Fruit fly (Drosophila melanogaster) whole organism, prepupa: ENCODE data around the gene CG44044.
A peak's percentile ranks its signal among the peaks of the same experiment; 100 is the strongest.

Experiments
- Blimp-1 ChIP-seq: fragments of 200-800 bp; sonication (Bioruptor generic); optimal IDR thresholded peaks from 3 replicates; lab custom pipeline; 2017; ENCODE audit warnings: missing biosample characterization, missing genetic modification characterization, mild to moderate bottlenecking, moderate library complexity, missing genetic modification reagents
- CG11294 ChIP-seq: fragments of 200-800 bp; sonication (Bioruptor generic); IDR thresholded peaks from 2 replicates; pipeline ENCODE4 v1.3.6; 2022; ENCODE audit warnings: missing biosample characterization, missing genetic modification characterization
- CG11902 ChIP-seq: fragments of 200-800 bp; sonication (Bioruptor generic); optimal IDR thresholded peaks from 3 replicates; lab custom pipeline; 2016; ENCODE audit warnings: missing biosample characterization, missing genetic modification characterization
- CG1621 ChIP-seq: fragments of 200-800 bp; sonication (Bioruptor generic); optimal IDR thresholded peaks from 3 replicates; lab custom pipeline; 2018; ENCODE audit warnings: missing biosample characterization, mild to moderate bottlenecking, missing genetic modification characterization
- CG16779 ChIP-seq: fragments of 200-800 bp; sonication (Bioruptor generic); optimal IDR thresholded peaks from 3 replicates; lab custom pipeline; 2017; ENCODE audit warnings: missing biosample characterization, mild to moderate bottlenecking, missing genetic modification characterization
- CG32006 ChIP-seq: fragments of 200-800 bp; sonication (Bioruptor generic); optimal IDR thresholded peaks from 3 replicates; lab custom pipeline; 2017; ENCODE audit warnings: missing biosample characterization, mild to moderate bottlenecking, missing genetic modification characterization
- CG3919 ChIP-seq: fragments of 200-800 bp; sonication (Bioruptor generic); optimal IDR thresholded peaks from 3 replicates; lab custom pipeline; 2016; ENCODE audit warnings: missing biosample characterization, missing genetic modification characterization
- CG4318 ChIP-seq: fragments of 200-800 bp; sonication (Bioruptor generic); optimal IDR thresholded peaks from 3 replicates; lab custom pipeline; 2017; ENCODE audit warnings: missing biosample characterization, mild to moderate bottlenecking, missing genetic modification characterization
- CG6163 ChIP-seq: fragments of 200-800 bp; sonication (Bioruptor generic); IDR thresholded peaks from 3 replicates; pipeline ENCODE4 v1.3.6; 2022; ENCODE audit warnings: missing biosample characterization, missing genetic modification characterization
- CG6808 ChIP-seq: fragments of 200-800 bp; sonication (Bioruptor generic); optimal IDR thresholded peaks from 3 replicates; lab custom pipeline; 2017; ENCODE audit warnings: missing biosample characterization, missing genetic modification characterization, mild to moderate bottlenecking, moderate library complexity, missing genetic modification reagents
- CG6854 ChIP-seq: fragments of 200-800 bp; sonication (Bioruptor generic); optimal IDR thresholded peaks from 2 replicates; lab custom pipeline; 2017; ENCODE audit warnings: missing biosample characterization, mild to moderate bottlenecking, missing genetic modification characterization
- CG7368 ChIP-seq: fragments of 200-800 bp; sonication (Bioruptor generic); optimal IDR thresholded peaks from 3 replicates; lab custom pipeline; 2016; ENCODE audit warnings: missing biosample characterization, missing genetic modification characterization
- CG8319 ChIP-seq: fragments of 200-800 bp; sonication (Bioruptor generic); optimal IDR thresholded peaks from 3 replicates; lab custom pipeline; 2016; ENCODE audit warnings: missing biosample characterization, missing genetic modification characterization
- CG9139 ChIP-seq: fragments of 200-800 bp; sonication (Bioruptor generic); optimal IDR thresholded peaks from 3 replicates; lab custom pipeline; 2017; ENCODE audit warnings: missing biosample characterization, mild to moderate bottlenecking, missing genetic modification characterization
- Eip75B ChIP-seq: fragments of 200-800 bp; sonication (Bioruptor generic); optimal IDR thresholded peaks from 3 replicates; lab custom pipeline; 2016; ENCODE audit warnings: missing biosample characterization, missing genetic modification characterization
- Eip78C ChIP-seq: fragments of 200-800 bp; sonication (Bioruptor generic); peaks from one replicate; lab custom pipeline; 2016; ENCODE audit warnings: missing biosample characterization, missing genetic modification characterization
- Ets21C ChIP-seq: fragments of 200-800 bp; sonication (Bioruptor generic); optimal IDR thresholded peaks from 3 replicates; lab custom pipeline; 2016; ENCODE audit warnings: missing biosample characterization, missing genetic modification characterization
- Ets96B ChIP-seq: fragments of 200-800 bp; optimal IDR thresholded peaks from 2 replicates; lab custom pipeline; 2019; ENCODE audit warnings: missing biosample characterization, mild to moderate bottlenecking, missing genetic modification characterization, moderate library complexity
- Gug ChIP-seq: fragments of 200-800 bp; sonication (Bioruptor generic); IDR thresholded peaks from 2 replicates; pipeline ENCODE4 v1.3.6; 2022; ENCODE audit warnings: missing biosample characterization, missing genetic modification characterization
- Hr38 ChIP-seq: sonication (Bioruptor generic); optimal IDR thresholded peaks from 2 replicates; lab custom pipeline; 2016; ENCODE audit warnings: missing biosample characterization, missing genetic modification characterization
- Hr39 ChIP-seq: fragments of 200-800 bp; sonication (Bioruptor generic); optimal IDR thresholded peaks from 2 replicates; lab custom pipeline; 2016; ENCODE audit warnings: missing biosample characterization, missing genetic modification characterization
- Smox ChIP-seq: fragments of 200-800 bp; sonication (Bioruptor generic); optimal IDR thresholded peaks from 3 replicates; lab custom pipeline; 2016; ENCODE audit warnings: missing biosample characterization, missing genetic modification characterization
- Sox14 ChIP-seq: fragments of 200-800 bp; sonication (Bioruptor generic); optimal IDR thresholded peaks from 3 replicates; lab custom pipeline; 2016; ENCODE audit warnings: missing biosample characterization, missing genetic modification characterization
- Sox15 ChIP-seq: fragments of 200-800 bp; sonication (Bioruptor generic); optimal IDR thresholded peaks from 3 replicates; lab custom pipeline; 2016; ENCODE audit warnings: missing biosample characterization, missing genetic modification characterization
- achi ChIP-seq: fragments of 200-800 bp; sonication (Bioruptor generic); optimal IDR thresholded peaks from 3 replicates; lab custom pipeline; 2016; ENCODE audit warnings: missing biosample characterization, missing genetic modification characterization
- dsx ChIP-seq: fragments of 200-800 bp; optimal IDR thresholded peaks from 3 replicates; lab custom pipeline; 2019; ENCODE audit warnings: missing biosample characterization, mild to moderate bottlenecking, missing genetic modification characterization, moderate library complexity; ENCODE audit not compliant: poor library complexity, severe bottlenecking
- fd59A ChIP-seq: fragments of 200-800 bp; sonication (Bioruptor generic); optimal IDR thresholded peaks from 2 replicates; lab custom pipeline; 2017; ENCODE audit warnings: missing biosample characterization, mild to moderate bottlenecking, missing genetic modification characterization, missing genetic modification reagents
- fd85E ChIP-seq: fragments of 200-800 bp; sonication (Bioruptor generic); optimal IDR thresholded peaks from 3 replicates; lab custom pipeline; 2016; ENCODE audit warnings: missing biosample characterization, missing genetic modification characterization
- fkh ChIP-seq: fragments of 200-800 bp; sonication (Bioruptor generic); optimal IDR thresholded peaks from 3 replicates; lab custom pipeline; 2017; ENCODE audit warnings: missing biosample characterization, mild to moderate bottlenecking, missing genetic modification characterization, moderate library complexity
- lz ChIP-seq: fragments of 200-800 bp; sonication (Bioruptor generic); optimal IDR thresholded peaks from 3 replicates; lab custom pipeline; 2016; ENCODE audit warnings: missing biosample characterization, missing genetic modification characterization
- net ChIP-seq: fragments of 200-800 bp; sonication (Bioruptor generic); optimal IDR thresholded peaks from 3 replicates; lab custom pipeline; 2016; ENCODE audit warnings: missing biosample characterization, missing genetic modification characterization
- ss ChIP-seq, 2 experiments: fragments of 200-800 bp; sonication (Bioruptor generic); optimal IDR thresholded peaks; 2 replicates in 1 of 2; 3 replicates in 1 of 2; lab custom pipeline; 2017 to 2018; ENCODE audit warnings: mild to moderate bottlenecking in 2 of 2, missing biosample characterization in 2 of 2, missing genetic modification characterization in 2 of 2, moderate library complexity in 1 of 2
- topi ChIP-seq: fragments of 200-800 bp; sonication (Bioruptor generic); optimal IDR thresholded peaks from 3 replicates; lab custom pipeline; 2016; ENCODE audit warnings: missing biosample characterization, missing genetic modification characterization

Gene CG44044

dm6 chr3R:16321538-16321937 is at the start of gene CG44044:
TSS of gene CG44044 (plus strand) at chr3R:16321838.
- TF ChIP-seq CG9139 (no peak), fd59A (GFP tag; lab: Kevin White, UChicago) (no peak), CG11294 (GFP tag; lab: Robert Waterston, UW) (no peak), Blimp-1 (GFP tag; lab: Kevin White, UChicago) (no peak), CG6854 (GFP tag; lab: Kevin White, UChicago) (no peak), lz (GFP tag; lab: Kevin White, UChicago) (no peak), fkh (GFP tag; lab: Kevin White, UChicago) (no peak), Hr38 (GFP tag; lab: Kevin White, UChicago) (no peak), CG32006 (GFP tag; lab: Kevin White, UChicago) (no peak), Gug (GFP tag; lab: Robert Waterston, UW) (no peak), Eip75B (GFP tag; lab: Kevin White, UChicago) (no peak), Ets21C (GFP tag; lab: Kevin White, UChicago) (no peak), Ets96B (no peak), CG1621 (tag; lab: Kevin White, UChicago) (no peak), CG16779 (tag; lab: Kevin White, UChicago) (no peak), fd85E (GFP tag; lab: Kevin White, UChicago) (no peak), Smox (GFP tag; lab: Kevin White, UChicago) (no peak), dsx (GFP tag; lab: Kevin White, UChicago) (no peak)

- TF ChIP-seq Gug (GFP tag; lab: Robert Waterston, UW) = no peak
- no peak for TF ChIP-seq Sox15 (GFP tag; lab: Kevin White, UChicago)
- no peak for TF ChIP-seq Hr39 (GFP tag; lab: Kevin White, UChicago)
- TF ChIP-seq topi = no peak
- TF ChIP-seq Hr38 (GFP tag; lab: Kevin White, UChicago) = no peak
- peak; percentile 27 for TF ChIP-seq CG1621 (tag; lab: Kevin White, UChicago)
- no peak for TF ChIP-seq CG4318
Observed at dm6 chr3R:16272185-16272584, 49.5 kb upstream of the CG44044 start, which contains the start of the genes Mat89Ba and gish. TSS of gene Mat89Ba (minus strand) at chr3R:16272415. TSS of gene gish (plus strand) at chr3R:16272452.

- TF ChIP-seq CG6854 (GFP tag; lab: Kevin White, UChicago) (peak; percentile 13), CG8319 (GFP tag; lab: Kevin White, UChicago) (no peak)
Observed at dm6 chr3R:16272754-16273502, 48.7 kb upstream of the CG44044 start.

DNA sequence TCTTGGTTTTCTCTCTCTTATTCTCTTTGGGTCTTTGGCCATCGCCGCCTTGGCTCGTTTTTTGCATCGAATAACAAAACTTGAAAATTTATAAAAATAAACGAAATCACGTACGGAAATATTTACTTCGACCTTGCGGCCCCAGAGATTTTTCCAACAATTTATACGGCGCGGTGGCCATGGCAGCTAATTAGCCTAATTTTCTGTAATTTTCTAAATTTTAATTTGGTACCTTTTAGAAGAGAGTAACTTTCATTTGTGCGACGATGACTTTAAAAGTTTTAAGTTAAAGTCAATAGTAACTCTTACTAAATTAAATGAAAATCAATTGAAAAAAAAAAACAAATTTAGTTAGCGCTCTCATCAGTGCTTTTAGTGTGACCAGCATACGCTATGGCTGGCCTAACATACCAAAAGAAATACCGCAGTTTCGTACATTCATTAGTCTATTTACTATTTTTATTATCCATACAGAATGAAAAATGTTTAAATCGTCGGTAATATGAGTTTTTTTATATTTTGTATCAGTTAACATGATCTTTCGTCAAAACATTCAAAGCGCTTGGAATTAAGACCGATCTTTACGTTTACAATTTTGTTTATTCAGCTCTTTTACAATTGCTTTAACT is 48.0 kb upstream of the CG44044 start:
- TF ChIP-seq Smox (GFP tag; lab: Kevin White, UChicago) = no peak
- no peak for TF ChIP-seq achi (GFP tag; lab: Kevin White, UChicago)
- TF ChIP-seq CG11902 (GFP tag; lab: Kevin White, UChicago) = no peak
- TF ChIP-seq Sox14 = peak; percentile 11
- TF ChIP-seq ss (GFP tag; optimal IDR thresholded peaks at IDR 0.05; lab: Kevin White, UChicago) = no peak
- no peak for TF ChIP-seq net (GFP tag; lab: Kevin White, UChicago)
- TF ChIP-seq topi = no peak
- no peak for TF ChIP-seq fd85E (GFP tag; lab: Kevin White, UChicago)
- TF ChIP-seq fkh (GFP tag; lab: Kevin White, UChicago) = no peak
- TF ChIP-seq CG6808 (GFP tag; lab: Kevin White, UChicago) = no peak
- TF ChIP-seq CG6163 (GFP tag; lab: Robert Waterston, UW) = peak; percentile 24; the same call in 1 of the 3 replicates
- no peak for TF ChIP-seq CG7368 (GFP tag; lab: Kevin White, UChicago)
- no peak for TF ChIP-seq CG3919 (GFP tag; lab: Kevin White, UChicago)
- peak; percentile 76 for TF ChIP-seq Eip78C (GFP tag; lab: Kevin White, UChicago)
- no peak for TF ChIP-seq CG6854 (GFP tag; lab: Kevin White, UChicago)
